Worm (Caenorhabditis elegans) whole organism, L3 larva: ENCODE data around the gene srj-6.

Experiments used
- ceh-16 ChIP-seq: sonication (generic microtip); optimal IDR thresholded peaks from 2 replicates; lab custom pipeline; 2017; ENCODE audit warnings: missing biosample characterization, missing genetic modification characterization
- ceh-28 ChIP-seq: fragments of 150-350 bp; optimal IDR thresholded peaks from 2 replicates; lab custom pipeline; 2014; ENCODE audit warnings: missing biosample characterization, missing genetic modification reagents, missing genetic modification characterization
- daf-12 ChIP-seq: fragments of 150-350 bp; optimal IDR thresholded peaks from 2 replicates; lab custom pipeline; 2014; ENCODE audit warnings: missing biosample characterization, missing genetic modification reagents, missing genetic modification characterization
- eor-1 ChIP-seq, 2 experiments: fragments of 150-350 bp; optimal IDR thresholded peaks; 2 replicates each; lab custom pipeline; 2014 to 2018; ENCODE audit warnings: missing biosample characterization in 2 of 2, missing genetic modification characterization in 2 of 2
- fos-1 ChIP-seq: fragments of 150-350 bp; optimal IDR thresholded peaks from 2 replicates; lab custom pipeline; 2014; ENCODE audit warnings: missing biosample characterization, missing genetic modification characterization
- jun-1 ChIP-seq: fragments of 150-350 bp; optimal IDR thresholded peaks from 2 replicates; lab custom pipeline; 2014; ENCODE audit warnings: missing biosample characterization, missing genetic modification reagents, missing genetic modification characterization
- nhr-12 ChIP-seq: fragments of 150-350 bp; optimal IDR thresholded peaks from 2 replicates; lab custom pipeline; 2014; ENCODE audit warnings: missing biosample characterization, missing genetic modification characterization
- nhr-237 ChIP-seq: fragments of 150-350 bp; optimal IDR thresholded peaks from 2 replicates; lab custom pipeline; 2014; ENCODE audit warnings: missing biosample characterization, missing genetic modification characterization
- nhr-76 ChIP-seq: fragments of 150-350 bp; sonication (generic microtip); optimal IDR thresholded peaks from 5 replicates; lab custom pipeline; 2014; ENCODE audit warnings: missing biosample characterization, missing genetic modification characterization
- nhr-77 ChIP-seq: fragments of 150-350 bp; optimal IDR thresholded peaks from 2 replicates; lab custom pipeline; 2014; ENCODE audit warnings: missing biosample characterization, missing genetic modification characterization
- skn-1 ChIP-seq: fragments of 150-350 bp; optimal IDR thresholded peaks from 2 replicates; lab custom pipeline; 2014; ENCODE audit warnings: missing biosample characterization, missing genetic modification characterization
- snpc-4 ChIP-seq: fragments of 150-350 bp; optimal IDR thresholded peaks from 2 replicates; lab custom pipeline; 2014; ENCODE audit warnings: missing biosample characterization, missing genetic modification characterization
- ztf-11 ChIP-seq: fragments of 150-350 bp; optimal IDR thresholded peaks from 2 replicates; lab custom pipeline; 2014; ENCODE audit warnings: missing biosample characterization, missing genetic modification characterization
- ztf-4 ChIP-seq: fragments of 150-350 bp; optimal IDR thresholded peaks from 2 replicates; lab custom pipeline; 2014; ENCODE audit warnings: missing biosample characterization, missing genetic modification characterization

DNA sequence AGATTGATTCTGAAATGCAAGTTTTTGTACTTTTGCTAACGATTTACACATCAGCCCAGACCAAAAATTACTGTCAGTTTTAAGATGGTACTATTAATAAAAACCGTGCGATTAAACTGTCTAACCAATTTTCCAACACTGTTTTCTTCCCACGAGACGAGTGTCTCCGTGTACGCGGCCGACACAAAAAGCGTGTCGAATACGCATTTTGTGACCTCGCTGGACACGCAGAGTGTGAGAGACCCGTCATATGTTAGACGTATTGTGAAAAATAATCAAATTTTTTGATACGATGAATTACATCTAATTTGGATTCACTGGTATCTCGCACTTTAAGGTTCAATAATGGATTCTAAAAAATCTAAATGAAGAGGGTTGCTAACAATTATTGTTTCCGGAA, 18.7 kb downstream of the srj-6 start:
- no peak for TF ChIP-seq ceh-28
- TF ChIP-seq nhr-237 (tag; lab: Kevin White, UChicago), result no peak
- no peak for TF ChIP-seq ztf-4 (tag; lab: Kevin White, UChicago)
- no peak for TF ChIP-seq nhr-77 (tag; lab: Kevin White, UChicago)
- no peak for TF ChIP-seq fos-1 (tag; lab: Kevin White, UChicago)
- TF ChIP-seq ceh-16 (tag; lab: Kevin White, UChicago), result no peak
- no peak for TF ChIP-seq daf-12
- no peak for TF ChIP-seq nhr-76 (tag; lab: Kevin White, UChicago)
- no peak for TF ChIP-seq ztf-11 (tag; lab: Kevin White, UChicago)
- peak; percentile 89 for TF ChIP-seq snpc-4 (tag; lab: Kevin White, UChicago)
- TF ChIP-seq skn-1 (tag; lab: Kevin White, UChicago), result no peak
- no peak for TF ChIP-seq jun-1 (tag; lab: Kevin White, UChicago)
- no peak for TF ChIP-seq eor-1 (tag; optimal IDR thresholded peaks at IDR 0.05; lab: Kevin White, UChicago)
- TF ChIP-seq nhr-12 (tag; lab: Kevin White, UChicago), result no peak
